Worm (Caenorhabditis elegans): ENCODE data around the gene fbxc-45.

The fbxc-45 gene

DNA sequence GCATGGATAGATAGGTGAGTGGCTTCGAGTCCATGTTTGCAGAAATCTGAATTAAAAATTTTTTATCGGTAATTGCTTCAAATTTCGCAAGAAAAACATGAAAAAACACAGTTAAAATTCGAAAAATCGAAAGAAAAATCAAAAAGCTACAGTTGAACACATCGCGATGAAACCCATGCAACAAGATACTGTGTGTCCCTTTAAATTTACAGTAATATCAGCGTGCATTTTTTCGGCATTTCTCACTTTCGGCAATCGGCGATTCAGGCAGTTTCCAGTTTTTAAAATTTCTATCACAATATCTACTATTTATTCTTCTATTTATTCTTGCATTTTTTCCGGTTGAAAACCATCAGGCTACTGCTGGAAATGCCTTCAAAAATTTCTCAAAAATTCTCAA is at the start of gene fbxc-45:
TSS of gene fbxc-45 (minus strand) at position 48 of the 400 bp plus-strand sequence.
- TF ChIP-seq nhr-76 (tag; optimal IDR thresholded peaks at IDR 0.05): no peak
- TF ChIP-seq snpc-4 (tag; optimal IDR thresholded peaks at IDR 0.05): no peak
- no peak for TF ChIP-seq nhr-67 (tag; optimal IDR thresholded peaks at IDR 0.05)
- TF ChIP-seq nhr-25 (tag; optimal IDR thresholded peaks at IDR 0.05): no peak
- TF ChIP-seq elt-3 (tag; optimal IDR thresholded peaks at IDR 0.05): no peak
- TF ChIP-seq ztf-11 (tag; optimal IDR thresholded peaks at IDR 0.05): no peak
- TF ChIP-seq unc-62 (GFP tag; optimal IDR thresholded peaks at IDR 0.05): no peak
- no peak for TF ChIP-seq R02D3.7 (tag; optimal IDR thresholded peaks at IDR 0.05)
- TF ChIP-seq sea-2 (GFP tag; optimal IDR thresholded peaks at IDR 0.05): no peak
- TF ChIP-seq fos-1 (tag; optimal IDR thresholded peaks at IDR 0.05): no peak
- no peak for TF ChIP-seq nhr-11 (tag; optimal IDR thresholded peaks at IDR 0.05)
- no peak for TF ChIP-seq nhr-43 (tag; optimal IDR thresholded peaks at IDR 0.05; ENCODE audit: poor library complexity, severe bottlenecking)
- no peak for TF ChIP-seq fkh-10 (GFP tag; optimal IDR thresholded peaks at IDR 0.05)
- TF ChIP-seq mml-1 (tag; optimal IDR thresholded peaks at IDR 0.05): no peak

DNA sequence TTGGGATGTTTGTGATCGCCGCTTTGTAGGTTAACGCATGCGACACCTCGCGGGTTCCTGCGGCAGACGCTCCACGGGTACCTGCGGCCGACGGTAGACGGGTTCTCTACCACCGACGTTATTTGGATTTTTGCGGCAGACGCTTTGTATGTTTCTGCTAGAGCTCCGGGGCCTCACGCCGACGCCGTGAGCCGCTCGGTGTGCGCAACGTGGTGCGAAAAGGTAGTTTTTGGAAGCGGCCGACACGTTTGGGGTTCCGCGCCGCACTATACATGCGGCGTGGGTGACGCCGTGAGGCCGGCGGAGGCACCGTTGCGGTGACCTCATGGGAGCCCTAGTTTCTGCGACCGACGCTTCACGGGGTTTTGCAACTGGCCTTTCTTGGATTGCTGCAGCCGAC is 49.0 kb upstream of the fbxc-45 start:
- no peak for TF ChIP-seq ceh-82 (tag; optimal IDR thresholded peaks at IDR 0.05)

DNA sequence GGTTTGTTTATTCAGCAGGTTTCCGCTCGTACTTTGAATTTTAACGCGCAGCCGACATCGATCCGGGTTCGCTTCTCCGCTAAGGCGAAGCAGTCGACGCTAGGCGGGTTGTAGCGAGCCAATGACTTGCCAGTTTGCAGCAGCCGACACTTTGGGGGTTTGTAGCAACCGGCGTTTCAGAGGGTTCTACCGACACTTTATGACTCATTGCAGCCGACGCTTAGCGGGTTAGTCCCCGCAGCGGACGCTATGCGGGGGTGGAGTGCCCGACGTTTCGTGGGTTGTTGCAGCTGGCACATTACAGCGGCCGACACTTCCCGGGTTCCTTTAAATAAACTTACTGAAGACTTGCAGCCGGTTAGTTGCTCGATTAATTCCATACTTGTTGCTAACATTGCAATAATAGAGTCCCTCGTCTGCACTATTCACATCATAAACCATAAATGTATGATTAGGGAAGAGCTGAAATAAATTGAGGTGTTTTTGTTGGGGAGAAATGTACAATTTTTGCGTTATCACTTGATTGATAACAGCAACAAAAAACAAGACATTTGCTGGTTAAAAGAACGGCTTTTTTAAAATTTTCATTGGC is 47.5 kb upstream of the fbxc-45 start, which contains the start of gene Y54G2A.57:
TSS of gene Y54G2A.57 (plus strand) at position 542 of the 592 bp plus-strand sequence.
- no peak for TF ChIP-seq pha-4 (tag; optimal IDR thresholded peaks at IDR 0.05)
- TF ChIP-seq eor-1 (tag; optimal IDR thresholded peaks at IDR 0.05): no peak
- TF ChIP-seq ceh-9 (tag; optimal IDR thresholded peaks at IDR 0.05): no peak
- no peak for TF ChIP-seq egl-27 (tag; optimal IDR thresholded peaks at IDR 0.05)
- no peak for TF ChIP-seq R02D3.7 (tag; optimal IDR thresholded peaks at IDR 0.05)
- no peak for TF ChIP-seq nhr-12 (tag; optimal IDR thresholded peaks at IDR 0.05)

DNA sequence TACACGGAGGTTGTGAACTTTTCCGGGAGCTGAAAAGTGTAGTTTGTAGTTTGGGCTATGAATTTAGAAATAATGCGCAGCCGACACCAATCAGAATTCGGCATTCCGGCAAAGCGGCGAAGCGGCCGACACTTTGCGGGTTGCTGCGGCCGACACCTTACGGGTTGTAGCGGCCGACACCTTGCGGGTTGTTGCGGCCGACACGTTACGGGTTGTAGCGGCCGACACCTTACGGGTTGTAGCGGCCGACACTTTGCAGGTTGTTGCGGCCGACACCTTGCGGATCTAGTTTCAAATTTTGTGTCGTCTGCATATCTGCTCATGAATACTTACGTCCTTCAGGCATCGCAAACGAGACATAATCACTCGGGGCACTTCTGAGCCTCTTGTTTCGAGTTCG is 44.8 kb upstream of the fbxc-45 start:
- no peak for TF ChIP-seq mml-1 (tag; optimal IDR thresholded peaks at IDR 0.05)

DNA sequence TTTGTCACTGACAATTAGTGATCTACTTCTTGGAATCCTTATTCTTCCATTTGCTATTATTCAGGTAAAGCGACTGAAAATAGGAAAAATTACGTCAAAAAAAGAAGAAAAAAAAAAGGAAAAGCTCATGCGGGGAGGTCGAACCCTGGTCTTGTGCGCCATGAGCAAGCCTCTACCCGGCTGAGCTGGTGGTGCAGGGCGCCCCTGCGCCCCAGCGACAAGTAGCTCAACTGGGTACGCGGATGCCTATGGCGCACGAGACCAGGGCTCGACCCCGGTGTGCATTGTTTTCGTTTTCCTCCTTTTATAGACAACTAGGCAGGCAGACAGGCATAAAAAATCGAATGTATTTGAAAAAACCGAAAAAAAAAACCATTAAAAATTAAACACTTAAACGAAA is 38.2 kb upstream of the fbxc-45 start:
- no peak for TF ChIP-seq egl-27 (tag; optimal IDR thresholded peaks at IDR 0.05)
- TF ChIP-seq skn-1 (tag; optimal IDR thresholded peaks at IDR 0.05): no peak
- TF ChIP-seq pqm-1 (tag; optimal IDR thresholded peaks at IDR 0.05): no peak
- TF ChIP-seq mdl-1 (tag; optimal IDR thresholded peaks at IDR 0.05): no peak
- no peak for TF ChIP-seq fkh-2 (tag; optimal IDR thresholded peaks at IDR 0.05)
- no peak for TF ChIP-seq snpc-4 (tag; optimal IDR thresholded peaks at IDR 0.05)

DNA sequence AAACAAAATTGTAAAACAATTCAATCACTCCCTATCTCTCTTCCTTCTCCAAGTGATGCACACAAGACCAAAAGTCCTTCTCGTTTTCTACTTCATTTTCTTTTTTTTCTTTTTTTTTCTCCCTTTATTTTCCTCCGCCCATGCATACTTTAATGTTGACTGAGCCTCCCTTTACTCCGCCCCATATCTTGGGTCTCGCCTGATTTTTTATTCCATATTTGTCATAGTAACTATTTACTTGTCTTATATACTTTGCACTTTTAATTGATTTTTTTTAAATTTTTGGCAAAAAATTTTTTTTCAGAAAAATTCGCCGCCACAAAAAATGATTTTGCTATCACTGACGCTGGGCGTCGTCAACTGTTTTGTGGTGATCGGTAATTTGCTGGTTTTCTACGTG is 37.8 kb upstream of the fbxc-45 start, which contains the start of gene ser-6:
TSS of gene ser-6 (plus strand) at position 301 of the 400 bp plus-strand sequence.
- TF ChIP-seq nhr-67 (tag; optimal IDR thresholded peaks at IDR 0.05): no peak
- no peak for TF ChIP-seq mdl-1 (tag; optimal IDR thresholded peaks at IDR 0.05)
- no peak for TF ChIP-seq ztf-4 (tag; optimal IDR thresholded peaks at IDR 0.05)
- no peak for TF ChIP-seq lin-39 (tag; optimal IDR thresholded peaks at IDR 0.05)
- TF ChIP-seq nhr-76 (tag; optimal IDR thresholded peaks at IDR 0.05): no peak
- TF ChIP-seq nhr-237 (tag; optimal IDR thresholded peaks at IDR 0.05): no peak
- TF ChIP-seq nhr-23 (tag; optimal IDR thresholded peaks at IDR 0.05): no peak
- TF ChIP-seq nhr-43 (tag; optimal IDR thresholded peaks at IDR 0.05; ENCODE audit: poor library complexity, severe bottlenecking): no peak
- no peak for TF ChIP-seq ceh-28 (tag; optimal IDR thresholded peaks at IDR 0.05)
- TF ChIP-seq lin-15B (tag; optimal IDR thresholded peaks at IDR 0.05): no peak
- no peak for TF ChIP-seq snpc-4 (tag; optimal IDR thresholded peaks at IDR 0.05)
- no peak for TF ChIP-seq mml-1 (tag; optimal IDR thresholded peaks at IDR 0.05)
- TF ChIP-seq tbx-2 (tag; optimal IDR thresholded peaks at IDR 0.05): no peak
- no peak for TF ChIP-seq ZK546.5 (tag; optimal IDR thresholded peaks at IDR 0.05)
- TF ChIP-seq nhr-12 (tag; optimal IDR thresholded peaks at IDR 0.05): no peak
- TF ChIP-seq elt-1 (tag; optimal IDR thresholded peaks at IDR 0.05): no peak
- no peak for TF ChIP-seq skn-1 (tag; optimal IDR thresholded peaks at IDR 0.05)
- TF ChIP-seq ceh-82 (tag; optimal IDR thresholded peaks at IDR 0.05): no peak
